Worm (Caenorhabditis elegans): ENCODE results near the gene T24F1.7.
A peak's percentile ranks its signal among the peaks of the same experiment; 100 is the strongest.

DNA sequence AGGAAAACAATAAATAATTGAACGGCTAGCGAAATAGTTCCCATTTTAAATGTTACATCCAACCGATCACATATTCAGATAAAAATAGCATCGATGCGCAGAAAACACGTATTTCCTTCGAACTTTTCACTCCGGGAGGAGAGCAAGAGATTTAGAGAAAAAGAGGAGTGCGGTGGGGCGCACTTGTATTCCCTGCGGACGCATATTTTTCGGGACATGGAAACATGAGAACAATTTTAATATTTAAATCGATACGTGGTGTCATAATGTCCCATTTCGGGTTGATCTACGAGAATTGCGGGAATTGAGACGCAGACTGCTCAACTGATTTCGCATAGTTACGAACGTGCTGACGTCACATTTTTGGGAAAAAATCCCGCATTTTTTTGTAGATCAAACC is 18.9 kb upstream of the T24F1.7 start, which contains the start of gene C47G2.4:
- TF ChIP-seq ztf-16 (tag; optimal IDR thresholded peaks at IDR 0.05) (no peak), madf-2 (tag; optimal IDR thresholded peaks at IDR 0.05) (no peak), unc-3 (GFP tag; conservative IDR thresholded peaks at IDR 0.05) (no peak), unc-3 (tag; optimal IDR thresholded peaks at IDR 0.05) (no peak), lin-11 (tag; optimal IDR thresholded peaks at IDR 0.05) (no peak), ceh-45 (GFP tag; IDR thresholded peaks at IDR 0.05) (no peak), sox-4 (tag; optimal IDR thresholded peaks at IDR 0.05) (no peak), sox-2 (GFP tag; IDR thresholded peaks at IDR 0.05) (no peak), unc-86 (tag; optimal IDR thresholded peaks at IDR 0.05) (no peak), F13H6.1 (tag; optimal IDR thresholded peaks at IDR 0.05) (no peak), dmd-4 (tag; optimal IDR thresholded peaks at IDR 0.05; ENCODE audit: borderline replicate concordance) (no peak), ref-2 (tag; optimal IDR thresholded peaks at IDR 0.05) (peak; percentile 22), ceh-34 (tag; optimal IDR thresholded peaks at IDR 0.05) (peak; percentile 70)
